Worm (Caenorhabditis elegans): ENCODE measurements around the gene rcq-5.

DNA sequence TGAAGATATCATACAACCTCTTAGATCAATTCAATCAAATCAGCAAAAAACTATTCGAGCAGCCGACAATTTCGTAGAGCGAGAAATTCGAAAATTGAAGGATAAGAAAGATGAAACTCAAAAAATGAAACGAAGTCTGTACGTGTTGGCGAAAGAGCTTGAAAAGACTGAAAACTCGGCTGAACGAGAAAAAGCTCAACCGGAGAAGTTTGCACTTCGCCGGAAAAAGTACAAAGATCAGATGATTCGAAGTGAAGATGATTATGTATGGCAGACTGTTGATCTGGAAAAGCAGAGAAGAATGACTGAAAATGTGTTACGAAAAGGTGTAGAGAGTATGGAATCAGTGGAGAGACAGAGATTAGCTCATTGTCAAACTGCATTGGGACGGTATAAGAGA is 44.7 kb downstream of the rcq-5 start:
- TF ChIP-seq him-1 (tag; optimal IDR thresholded peaks at IDR 0.05) (no peak), dao-5 (tag; optimal IDR thresholded peaks at IDR 0.05) (no peak)
